Fruit fly (Drosophila melanogaster) whole organism, embryonic: Measurements from ENCODE around the gene srl.

Experiments used
- Awh ChIP-seq: fragments of 200-800 bp; sonication (Bioruptor generic); IDR thresholded peaks from 2 replicates; pipeline ENCODE4, ENCODE4 v1.3.6; 2022; ENCODE audit warnings: missing biosample characterization, missing genetic modification characterization
- B-H1 ChIP-seq: fragments of 200-800 bp; sonication (Bioruptor generic); IDR thresholded peaks from 3 replicates; pipeline ENCODE4 v1.3.6; 2022; ENCODE audit warnings: missing biosample characterization, missing genetic modification characterization
- BtbVII ChIP-seq: fragments of 200-800 bp; sonication (Bioruptor generic); optimal IDR thresholded peaks from 3 replicates; lab custom pipeline; 2017; ENCODE audit warnings: missing biosample characterization, mild to moderate bottlenecking, missing genetic modification characterization
- C15 ChIP-seq: fragments of 200-800 bp; sonication (Bioruptor generic); IDR thresholded peaks from 3 replicates; pipeline ENCODE4 v1.3.6; 2022; ENCODE audit warnings: missing biosample characterization, missing genetic modification characterization
- CG10274 ChIP-seq: fragments of 200-800 bp; sonication (Bioruptor generic); optimal IDR thresholded peaks from 3 replicates; lab custom pipeline; 2017; ENCODE audit warnings: missing biosample characterization, mild to moderate bottlenecking, missing genetic modification characterization
- CG11723 ChIP-seq: fragments of 200-800 bp; sonication (Bioruptor generic); optimal IDR thresholded peaks from 2 replicates; lab custom pipeline; 2017; ENCODE audit warnings: missing biosample characterization, mild to moderate bottlenecking, missing genetic modification characterization
- CG12155 ChIP-seq: fragments of 200-800 bp; sonication (Bioruptor generic); optimal IDR thresholded peaks from 3 replicates; lab custom pipeline; 2016; ENCODE audit warnings: missing biosample characterization, missing genetic modification characterization
- CG13123 ChIP-seq: fragments of 200-800 bp; sonication (Bioruptor generic); optimal IDR thresholded peaks from 2 replicates; lab custom pipeline; 2016; ENCODE audit warnings: missing biosample characterization, missing genetic modification characterization
- CG13624 ChIP-seq: fragments of 200-800 bp; sonication (Bioruptor generic); optimal IDR thresholded peaks from 2 replicates; lab custom pipeline; 2016; ENCODE audit warnings: missing biosample characterization, missing genetic modification characterization
- CG17328 ChIP-seq: fragments of 200-800 bp; sonication (Bioruptor generic); IDR thresholded peaks from 2 replicates; pipeline ENCODE4 v1.3.6; 2022; ENCODE audit warnings: missing biosample characterization, missing genetic modification characterization
- CG18011 ChIP-seq: fragments of 200-800 bp; sonication (Bioruptor generic); optimal IDR thresholded peaks from 2 replicates; lab custom pipeline; 2017; ENCODE audit warnings: missing biosample characterization, missing genetic modification characterization, mild to moderate bottlenecking, moderate library complexity, missing genotype
- CG2202 ChIP-seq: fragments of 200-800 bp; sonication (Bioruptor generic); optimal IDR thresholded peaks from 2 replicates; lab custom pipeline; 2018; ENCODE audit warnings: missing biosample characterization, mild to moderate bottlenecking, missing genetic modification characterization
- CG33557 ChIP-seq: fragments of 200-800 bp; sonication (Bioruptor generic); optimal IDR thresholded peaks from 2 replicates; lab custom pipeline; 2019; ENCODE audit warnings: missing biosample characterization, mild to moderate bottlenecking, missing genetic modification characterization, moderate library complexity
- CG42726 ChIP-seq: fragments of 200-800 bp; sonication (Bioruptor generic); IDR thresholded peaks from 2 replicates; pipeline ENCODE4 v1.3.6; 2022; ENCODE audit warnings: missing biosample characterization, missing genetic modification characterization; ENCODE audit not compliant: partially characterized antibody
- CG7839 ChIP-seq: fragments of 200-800 bp; sonication (Bioruptor generic); optimal IDR thresholded peaks from 3 replicates; lab custom pipeline; 2018; ENCODE audit warnings: missing biosample characterization, mild to moderate bottlenecking, missing genetic modification characterization, moderate library complexity
- CG8765 ChIP-seq: fragments of 200-800 bp; sonication (Bioruptor generic); IDR thresholded peaks from 2 replicates; pipeline ENCODE4 v1.3.6; 2022; ENCODE audit warnings: missing biosample characterization, missing genetic modification characterization
- CHES-1-like ChIP-seq: fragments of 200-800 bp; sonication (Bioruptor generic); optimal IDR thresholded peaks from 2 replicates; lab custom pipeline; 2016; ENCODE audit warnings: missing biosample characterization, missing genetic modification characterization
- CTCF ChIP-seq: fragments of 200-800 bp; sonication (Bioruptor generic); optimal IDR thresholded peaks from 2 replicates; lab custom pipeline; 2017; ENCODE audit warnings: missing biosample characterization, mild to moderate bottlenecking, missing genetic modification characterization, moderate library complexity
- Dip3 ChIP-seq: fragments of 200-800 bp; sonication (Bioruptor generic); optimal IDR thresholded peaks from 3 replicates; lab custom pipeline; 2016; ENCODE audit warnings: missing biosample characterization, missing genetic modification characterization
- Hmr ChIP-seq: fragments of 200-800 bp; sonication (Bioruptor generic); optimal IDR thresholded peaks from 3 replicates; lab custom pipeline; 2017; ENCODE audit warnings: mild to moderate bottlenecking, missing biosample characterization, missing genetic modification reagents, missing genetic modification characterization
- Hmx ChIP-seq: fragments of 200-800 bp; sonication (Bioruptor generic); optimal IDR thresholded peaks from 2 replicates; lab custom pipeline; 2016; ENCODE audit warnings: missing biosample characterization, missing genetic modification characterization
- Hr3 ChIP-seq: fragments of 200-800 bp; sonication (Bioruptor generic); optimal IDR thresholded peaks from 3 replicates; lab custom pipeline; 2016; ENCODE audit warnings: missing biosample characterization, missing genetic modification characterization
- Hr78 ChIP-seq, 2 experiments: fragments of 200-800 bp in 1 of 2; fragments of >200 bp in 1 of 2; sonication (Bioruptor generic) in 1 of 2; optimal IDR thresholded peaks; 2 replicates each; lab custom pipeline; 2017 to 2019; ENCODE audit warnings: missing biosample characterization in 2 of 2, missing genetic modification characterization in 2 of 2, mild to moderate bottlenecking in 1 of 2, moderate library complexity in 1 of 2
- Lpt ChIP-seq: fragments of >200 bp; optimal IDR thresholded peaks from 2 replicates; lab custom pipeline; 2018; ENCODE audit warnings: missing biosample characterization, missing genetic modification characterization
- Meics ChIP-seq: fragments of 200-800 bp; sonication (Bioruptor generic); optimal IDR thresholded peaks from 2 replicates; lab custom pipeline; 2017; ENCODE audit warnings: missing biosample characterization, mild to moderate bottlenecking, missing genetic modification characterization
- NFAT ChIP-seq: fragments of 200-800 bp; sonication (Bioruptor generic); IDR thresholded peaks from 2 replicates; pipeline ENCODE4 v1.3.6; 2022; ENCODE audit warnings: missing biosample characterization, missing genetic modification characterization
- Ptx1 ChIP-seq: fragments of 200-800 bp; sonication (Bioruptor generic); IDR thresholded peaks from 2 replicates; pipeline ENCODE4 v1.3.6; 2022; ENCODE audit warnings: missing biosample characterization, missing genetic modification characterization
- Stat92E ChIP-seq, 3 experiments: fragments of >200 bp in 2 of 3; fragments of 200-800 bp in 1 of 3; sonication (Bioruptor generic) in 1 of 3; optimal IDR thresholded peaks; 2 replicates each; lab custom pipeline; 2017 to 2019; ENCODE audit warnings: missing biosample characterization in 3 of 3, missing genetic modification characterization in 3 of 3, mild to moderate bottlenecking in 1 of 3, moderate library complexity in 1 of 3
- Taf1 ChIP-seq: fragments of 200-800 bp; sonication (Bioruptor generic); IDR thresholded peaks from 2 replicates; pipeline ENCODE4 v1.3.6; 2022; ENCODE audit warnings: missing biosample characterization, missing genetic modification characterization
- Vsx1 ChIP-seq: fragments of 200-800 bp; sonication (Bioruptor generic); optimal IDR thresholded peaks from 2 replicates; lab custom pipeline; 2017; ENCODE audit warnings: missing biosample characterization, mild to moderate bottlenecking, missing genetic modification characterization, missing genetic modification reagents
- Xbp1 ChIP-seq: fragments of 200-800 bp; sonication (Bioruptor generic); optimal IDR thresholded peaks from 3 replicates; lab custom pipeline; 2016; ENCODE audit warnings: missing biosample characterization, mild to moderate bottlenecking, missing genetic modification characterization
- ase ChIP-seq: fragments of 200-800 bp; sonication (Bioruptor generic); IDR thresholded peaks from 3 replicates; pipeline ENCODE4 v1.3.6; 2022; ENCODE audit warnings: missing biosample characterization, missing genetic modification characterization
- bowl ChIP-seq: fragments of 200-800 bp; sonication (Bioruptor generic); IDR thresholded peaks from 2 replicates; pipeline ENCODE4 v1.3.6; 2022; ENCODE audit warnings: missing biosample characterization, missing genetic modification characterization
- cato ChIP-seq: fragments of 200-800 bp; sonication (Bioruptor generic); optimal IDR thresholded peaks from 2 replicates; lab custom pipeline; 2016; ENCODE audit warnings: missing biosample characterization, missing genetic modification characterization, borderline replicate concordance
- ci ChIP-seq: fragments of 200-800 bp; sonication (Bioruptor generic); IDR thresholded peaks from 3 replicates; pipeline ENCODE4 v1.3.6; 2022; ENCODE audit warnings: missing biosample characterization, missing genetic modification characterization
- gsb ChIP-seq: fragments of 200-800 bp; sonication (Bioruptor generic); IDR thresholded peaks from 2 replicates; pipeline ENCODE4 v1.3.6; 2022; ENCODE audit warnings: missing biosample characterization, missing genetic modification characterization
- ham ChIP-seq: fragments of 200-800 bp; sonication (Bioruptor generic); IDR thresholded peaks from 2 replicates; pipeline ENCODE4 v1.3.6; 2022; ENCODE audit warnings: missing biosample characterization, missing genetic modification characterization
- insv ChIP-seq, 2 experiments: fragments of 200-800 bp; sonication (Bioruptor generic); optimal IDR thresholded peaks; 3 replicates each; lab custom pipeline; 2016 to 2018; ENCODE audit warnings: missing biosample characterization in 2 of 2, missing genetic modification characterization in 2 of 2
- kay ChIP-seq: fragments of 200-800 bp; sonication (Bioruptor generic); optimal IDR thresholded peaks from 2 replicates; lab custom pipeline; 2016; ENCODE audit warnings: missing biosample characterization, missing genetic modification characterization
- lmd ChIP-seq: fragments of 200-800 bp; sonication (Bioruptor generic); IDR thresholded peaks from 2 replicates; pipeline ENCODE4 v1.3.6; 2022; ENCODE audit warnings: missing biosample characterization, missing genetic modification characterization
- maf-S ChIP-seq: fragments of 200-800 bp; sonication (Bioruptor generic); optimal IDR thresholded peaks from 2 replicates; lab custom pipeline; 2016; ENCODE audit warnings: missing biosample characterization, missing genetic modification characterization
- org-1 ChIP-seq: fragments of 200-800 bp; sonication (Bioruptor generic); optimal IDR thresholded peaks from 2 replicates; lab custom pipeline; 2017; ENCODE audit warnings: missing biosample characterization, missing genetic modification characterization
- pan ChIP-seq, 4 experiments: fragments of >200 bp in 3 of 4; fragments of 200-800 bp in 1 of 4; sonication (Bioruptor generic) in 1 of 4; optimal IDR thresholded peaks in 3 of 4; IDR thresholded peaks in 1 of 4; 2 replicates each; pipeline versions ENCODE4 v1.3.6 to Lab custom; 2017 to 2022; ENCODE audit warnings: missing biosample characterization in 2 of 4, missing genetic modification characterization in 2 of 4, mixed read lengths in 1 of 4
- pho ChIP-seq: fragments of 200-800 bp; sonication (Bioruptor generic); optimal IDR thresholded peaks from 2 replicates; lab custom pipeline; 2016; ENCODE audit warnings: missing biosample characterization, missing genetic modification characterization
- prd ChIP-seq, 3 experiments: fragments of >200 bp in 2 of 3; fragments of 200-800 bp in 1 of 3; sonication (Bioruptor generic) in 1 of 3; optimal IDR thresholded peaks in 2 of 3; IDR thresholded peaks in 1 of 3; 2 replicates in 2 of 3; 3 replicates in 1 of 3; pipeline versions ENCODE4 v1.3.6 to Lab custom; 2017 to 2022; ENCODE audit warnings: missing biosample characterization in 1 of 3, missing genetic modification characterization in 1 of 3
- ranshi ChIP-seq: fragments of 200-800 bp; sonication (Bioruptor generic); IDR thresholded peaks from 2 replicates; pipeline ENCODE4 v1.3.6; 2022; ENCODE audit warnings: missing biosample characterization, missing genetic modification characterization
- shn ChIP-seq: fragments of 200-800 bp; sonication (Bioruptor generic); optimal IDR thresholded peaks from 3 replicates; lab custom pipeline; 2016; ENCODE audit warnings: missing biosample characterization, missing genetic modification characterization
- sna ChIP-seq: fragments of 200-800 bp; sonication (Bioruptor generic); IDR thresholded peaks from 2 replicates; pipeline ENCODE4 v1.3.6; 2022; ENCODE audit warnings: missing biosample characterization, missing genetic modification characterization; ENCODE audit not compliant: partially characterized antibody
- tgo ChIP-seq: fragments of 200-800 bp; sonication (Bioruptor generic); IDR thresholded peaks from 3 replicates; pipeline ENCODE4 v1.3.6; 2022; ENCODE audit warnings: missing biosample characterization, missing genetic modification characterization
- trh ChIP-seq: fragments of 200-800 bp; sonication (Bioruptor generic); optimal IDR thresholded peaks from 2 replicates; lab custom pipeline; 2016; ENCODE audit warnings: missing biosample characterization, missing genetic modification characterization
- yki ChIP-seq: fragments of >200 bp; optimal IDR thresholded peaks from 3 replicates; lab custom pipeline; 2018

Gene srl

dm6 chr3R:4397403-4398079 is 31.6 kb downstream of the srl start, which contains the start of gene CG9855 (continued):
- TF ChIP-seq Stat92E (GFP tag; optimal IDR thresholded peaks at IDR 0.05; lab: Kevin White, UChicago) (no peak), C15 (GFP tag; lab: Robert Waterston, UW) (no peak), CG13123 (no peak), B-H1 (GFP tag; lab: Robert Waterston, UW) (no peak), pan (optimal IDR thresholded peaks at IDR 0.05; lab: Kevin White, UChicago) (no peak), pan (GFP tag; optimal IDR thresholded peaks at IDR 0.05 in 1 of 2, IDR thresholded peaks at IDR 0.05 in 1 of 2) (no peak), Hr3 (peak; percentile 16), bowl (GFP tag; lab: Robert Waterston, UW) (no peak), lmd (no peak), Vsx1 (GFP tag; lab: Kevin White, UChicago) (no peak), CG17328 (GFP tag; lab: Robert Waterston, UW) (no peak), CTCF (GFP tag; lab: Kevin White, UChicago) (peak; percentile 91), Xbp1 (no peak), NFAT (no peak), shn (no peak), org-1 (GFP tag; lab: Kevin White, UChicago) (no peak), ham (GFP tag; lab: Robert Waterston, UW) (no peak), ase (GFP tag; lab: Robert Waterston, UW) (0 out of 3 replicates have a peak, but pooled peaks have one; percentile 5), Meics (GFP tag; lab: Kevin White, UChicago) (no peak), Hr78 (GFP tag; optimal IDR thresholded peaks at IDR 0.05; lab: Kevin White, UChicago) (no peak), yki (lab: Kevin White, UChicago) (no peak), Awh (GFP tag; lab: Robert Waterston, UW) (no peak), cato (GFP tag; lab: Kevin White, UChicago) (no peak), CG2202 (tag; lab: Kevin White, UChicago) (no peak), insv (GFP tag; optimal IDR thresholded peaks at IDR 0.05; lab: Kevin White, UChicago) (no peak), maf-S (GFP tag; lab: Kevin White, UChicago) (no peak), tgo (GFP tag; lab: Robert Waterston, UW) (no peak), ci (GFP tag; lab: Robert Waterston, UW) (no peak), CG8765 (no peak), BtbVII (no peak), CG11723 (GFP tag; lab: Kevin White, UChicago) (no peak), trh (no peak), pho (GFP tag; lab: Kevin White, UChicago) (no peak), kay (no peak), CG12155 (no peak), CG33557 (GFP tag; lab: Kevin White, UChicago) (no peak), Hmr (GFP tag; lab: Kevin White, UChicago) (peak; percentile 17), CG10274 (GFP tag; lab: Kevin White, UChicago) (no peak), Dip3 (no peak), CG7839 (tag; lab: Kevin White, UChicago) (no peak), gsb (no peak), ranshi (GFP tag; lab: Robert Waterston, UW) (no peak), CG42726 (GFP tag; lab: Robert Waterston, UW) (peak; percentile 24; the same call in 1 of the 2 replicates), Lpt (GFP tag; lab: Kevin White, UChicago) (no peak), CG13624 (GFP tag; lab: Kevin White, UChicago) (no peak), Ptx1 (GFP tag; lab: Robert Waterston, UW) (no peak), Hmx (GFP tag; lab: Kevin White, UChicago) (no peak), sna (GFP tag; lab: Robert Waterston, UW) (no peak), Taf1 (GFP tag; lab: Robert Waterston, UW) (no peak), CG18011 (GFP tag; lab: Kevin White, UChicago) (no peak), CHES-1-like (GFP tag; lab: Kevin White, UChicago) (no peak), prd (optimal IDR thresholded peaks at IDR 0.05; lab: Kevin White, UChicago) (no peak), prd (GFP tag; IDR thresholded peaks at IDR 0.05; lab: Robert Waterston, UW) (no peak)
